Worm (Caenorhabditis elegans) whole organism, L1 larva: ENCODE measurements around the gene snai-1.

Experiments
- C16A3.4 ChIP-seq: fragments of 150-350 bp; optimal IDR thresholded peaks from 2 replicates; lab custom pipeline; 2014; ENCODE audit warnings: missing biosample characterization, missing genetic modification characterization
- alr-1 ChIP-seq: fragments of 200-800 bp; sonication (Bioruptor generic); optimal IDR thresholded peaks from 2 replicates; lab custom pipeline; 2018; ENCODE audit warnings: borderline replicate concordance, mild to moderate bottlenecking, missing genetic modification characterization, missing compliant biosample characterization
- aly-2 ChIP-seq: fragments of 150-350 bp; optimal IDR thresholded peaks from 2 replicates; lab custom pipeline; 2014; ENCODE audit warnings: missing biosample characterization, missing genetic modification characterization
- efl-3 ChIP-seq: fragments of 200-800 bp; sonication (Bioruptor generic); optimal IDR thresholded peaks from 2 replicates; lab custom pipeline; 2018; ENCODE audit warnings: mild to moderate bottlenecking, missing genetic modification characterization, missing compliant biosample characterization
- elt-2 ChIP-seq: sonication (generic microtip); optimal IDR thresholded peaks from 2 replicates; lab custom pipeline; 2016; ENCODE audit warnings: missing genetic modification characterization, mild to moderate bottlenecking, inconsistent platforms, missing compliant biosample characterization, missing genetic modification reagents
- fkh-4 ChIP-seq: sonication (generic microtip); optimal IDR thresholded peaks from 2 replicates; lab custom pipeline; 2016; ENCODE audit warnings: missing compliant biosample characterization, missing genetic modification characterization, borderline replicate concordance
- lsy-2 ChIP-seq, 2 experiments: fragments of 150-350 bp; optimal IDR thresholded peaks; 2 replicates each; lab custom pipeline; 2014; ENCODE audit warnings: missing biosample characterization in 2 of 2, missing genetic modification characterization in 2 of 2
- nhr-28 ChIP-seq: fragments of 150-350 bp; optimal IDR thresholded peaks from 2 replicates; lab custom pipeline; 2014; ENCODE audit warnings: missing biosample characterization, missing genetic modification characterization
- tbx-2 ChIP-seq: sonication (generic microtip); optimal IDR thresholded peaks from 2 replicates; lab custom pipeline; 2016; ENCODE audit warnings: missing genetic modification characterization, missing compliant biosample characterization
- unc-86 ChIP-seq: sonication (generic microtip); optimal IDR thresholded peaks from 2 replicates; lab custom pipeline; 2016; ENCODE audit warnings: missing genetic modification characterization, missing compliant biosample characterization

DNA sequence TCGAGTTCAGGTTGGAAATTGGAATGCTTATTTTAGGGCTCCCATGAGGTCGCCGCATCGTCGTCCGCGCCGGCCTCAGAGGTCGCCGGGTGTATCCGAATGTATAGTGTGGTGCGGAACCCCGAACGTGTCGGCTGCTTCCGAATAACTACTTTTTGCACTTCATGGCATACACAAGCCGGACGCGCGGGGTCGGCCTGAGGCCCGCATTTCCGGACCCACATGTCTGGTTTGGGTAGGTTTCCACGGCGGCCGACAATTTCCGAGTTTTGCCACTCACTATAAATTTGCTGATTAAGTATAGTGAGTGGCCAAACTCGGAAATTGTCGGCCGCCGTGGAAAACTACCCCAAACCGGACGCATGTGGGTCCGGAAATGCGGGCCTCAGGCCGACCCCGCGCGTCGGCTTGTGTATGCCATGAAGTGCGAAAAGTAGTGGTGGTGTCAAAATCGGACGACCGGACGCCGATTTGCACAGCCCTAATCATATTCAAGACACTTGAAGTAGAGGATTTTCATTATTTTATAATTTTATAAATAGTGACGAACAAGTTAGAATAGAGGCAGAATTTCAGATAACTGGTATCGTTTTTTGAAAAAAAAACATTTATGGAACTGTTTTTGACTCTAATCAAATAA, 24.8 kb upstream of the snai-1 start:
- TF ChIP-seq C16A3.4 (tag; lab: Kevin White, UChicago) (no peak), efl-3 (GFP tag; lab: Kevin White, UChicago) (no peak), aly-2 (tag; lab: Kevin White, UChicago) (no peak), nhr-28 (tag; lab: Kevin White, UChicago) (no peak), elt-2 (no peak), lsy-2 (tag; optimal IDR thresholded peaks at IDR 0.05; lab: Kevin White, UChicago) (no peak), unc-86 (no peak), alr-1 (tag; lab: Kevin White, UChicago) (no peak), fkh-4 (tag; lab: Kevin White, UChicago) (no peak), tbx-2 (tag; lab: Kevin White, UChicago) (no peak)
